Fruit fly (Drosophila melanogaster): ENCODE measurements around the gene Irbp.

Irbp gene

dm6 chr3R:11395541-11395940 is 14.3 kb upstream of the Irbp start:
- TF ChIP-seq ttk (optimal IDR thresholded peaks at IDR 0.05) (no peak), insv (optimal IDR thresholded peaks at IDR 0.05) (no peak)

dm6 chr3R:11402894-11403293 is 7.0 kb upstream of the Irbp start:
- TF ChIP-seq h (optimal IDR thresholded peaks at IDR 0.05): no peak
- no peak for TF ChIP-seq insv (optimal IDR thresholded peaks at IDR 0.05)
- no peak for TF ChIP-seq ttk (optimal IDR thresholded peaks at IDR 0.05)
- TF ChIP-seq psq (optimal IDR thresholded peaks at IDR 0.05): no peak
- no peak for TF ChIP-seq Sin3A (optimal IDR thresholded peaks at IDR 0.05)
- no peak for TF ChIP-seq Myc (optimal IDR thresholded peaks at IDR 0.05)

- TF ChIP-seq Sin3A (optimal IDR thresholded peaks at IDR 0.05): no peak
- no peak for TF ChIP-seq ttk (optimal IDR thresholded peaks at IDR 0.05)
- no peak for TF ChIP-seq Myc (optimal IDR thresholded peaks at IDR 0.05)
- no peak for TF ChIP-seq insv (optimal IDR thresholded peaks at IDR 0.05)
- no peak for TF ChIP-seq psq (optimal IDR thresholded peaks at IDR 0.05)
- no peak for TF ChIP-seq h (optimal IDR thresholded peaks at IDR 0.05)
Observed at dm6 chr3R:11407733-11408134, 2.1 kb upstream of the Irbp start, which contains the start of gene mRpL40. mRpL40 (plus strand) TSS chr3R:11407918.

- TF ChIP-seq ttk (optimal IDR thresholded peaks at IDR 0.05): no peak
Observed at dm6 chr3R:11412371-11412770, 2.5 kb downstream of the Irbp start, which contains the start of gene Ipo9. Ipo9 (plus strand) TSS chr3R:11412522.

- TF ChIP-seq insv (optimal IDR thresholded peaks at IDR 0.05) (no peak), psq (optimal IDR thresholded peaks at IDR 0.05) (no peak), h (optimal IDR thresholded peaks at IDR 0.05) (no peak), Sin3A (optimal IDR thresholded peaks at IDR 0.05) (no peak), ttk (optimal IDR thresholded peaks at IDR 0.05) (no peak), Myc (optimal IDR thresholded peaks at IDR 0.05) (no peak)
Observed at dm6 chr3R:11418568-11418967, 8.7 kb downstream of the Irbp start, which contains the start of the genes bumpel and CG45676. bumpel (minus strand) TSS chr3R:11418668. CG45676 (plus strand) TSS chr3R:11418885.

- TF ChIP-seq insv (optimal IDR thresholded peaks at IDR 0.05) (no peak), psq (optimal IDR thresholded peaks at IDR 0.05) (no peak), h (optimal IDR thresholded peaks at IDR 0.05) (no peak), Sin3A (optimal IDR thresholded peaks at IDR 0.05) (no peak)
Observed at dm6 chr3R:11421643-11422122, 11.8 kb downstream of the Irbp start, which contains the start of the genes ninaG and Sptz. ninaG (minus strand) TSS chr3R:11421693. Sptz (plus strand) TSS chr3R:11422092.

dm6 chr3R:11429814-11430213 is 20.0 kb downstream of the Irbp start, which contains the start of gene Dtd:
Dtd (plus strand) TSS chr3R:11430061.
- no peak for TF ChIP-seq insv (optimal IDR thresholded peaks at IDR 0.05)
- TF ChIP-seq psq (optimal IDR thresholded peaks at IDR 0.05): no peak
- no peak for TF ChIP-seq Sin3A (optimal IDR thresholded peaks at IDR 0.05)
- TF ChIP-seq ttk (optimal IDR thresholded peaks at IDR 0.05): no peak
- no peak for TF ChIP-seq h (optimal IDR thresholded peaks at IDR 0.05)
- TF ChIP-seq Myc (optimal IDR thresholded peaks at IDR 0.05): no peak

dm6 chr3R:11430307-11430706 is 20.5 kb downstream of the Irbp start:
- TF ChIP-seq insv (optimal IDR thresholded peaks at IDR 0.05): no peak
- no peak for TF ChIP-seq psq (optimal IDR thresholded peaks at IDR 0.05)
- TF ChIP-seq Sin3A (optimal IDR thresholded peaks at IDR 0.05): no peak
- no peak for TF ChIP-seq h (optimal IDR thresholded peaks at IDR 0.05)
- no peak for TF ChIP-seq Myc (optimal IDR thresholded peaks at IDR 0.05)
- no peak for TF ChIP-seq ttk (optimal IDR thresholded peaks at IDR 0.05)

dm6 chr3R:11431395-11431977 is 21.6 kb downstream of the Irbp start, which contains the start of the genes RpL24-like and CG5276:
RpL24-like (minus strand) TSS chr3R:11431582.
CG5276 (plus strand) TSS chr3R:11431738.
- TF ChIP-seq Sin3A (optimal IDR thresholded peaks at IDR 0.05) (no peak), Myc (optimal IDR thresholded peaks at IDR 0.05) (no peak), psq (optimal IDR thresholded peaks at IDR 0.05) (no peak), h (optimal IDR thresholded peaks at IDR 0.05) (no peak), ttk (optimal IDR thresholded peaks at IDR 0.05) (no peak), insv (optimal IDR thresholded peaks at IDR 0.05) (no peak)

dm6 chr3R:11435537-11436234 is 25.8 kb downstream of the Irbp start, which contains the start of the genes Exd2 and CG5281:
Exd2 (minus strand) TSS chr3R:11435703.
CG5281 (plus strand) TSS chr3R:11435850.
- no peak for TF ChIP-seq insv (optimal IDR thresholded peaks at IDR 0.05)
- TF ChIP-seq Sin3A (optimal IDR thresholded peaks at IDR 0.05): no peak
- no peak for TF ChIP-seq psq (optimal IDR thresholded peaks at IDR 0.05)
- TF ChIP-seq Myc (optimal IDR thresholded peaks at IDR 0.05): no peak
- no peak for TF ChIP-seq ttk (optimal IDR thresholded peaks at IDR 0.05)
- TF ChIP-seq h (optimal IDR thresholded peaks at IDR 0.05): no peak

- TF ChIP-seq ttk (optimal IDR thresholded peaks at IDR 0.05) (no peak), Sin3A (optimal IDR thresholded peaks at IDR 0.05) (no peak), h (optimal IDR thresholded peaks at IDR 0.05) (no peak), insv (optimal IDR thresholded peaks at IDR 0.05) (no peak), psq (optimal IDR thresholded peaks at IDR 0.05) (no peak), Myc (optimal IDR thresholded peaks at IDR 0.05) (no peak)
Observed at dm6 chr3R:11437528-11437927, 27.7 kb downstream of the Irbp start, which contains the start of gene CG17230. CG17230 (plus strand) TSS chr3R:11437785.

- no peak for TF ChIP-seq ttk (optimal IDR thresholded peaks at IDR 0.05)
- TF ChIP-seq h (optimal IDR thresholded peaks at IDR 0.05): no peak
- TF ChIP-seq Sin3A (optimal IDR thresholded peaks at IDR 0.05): no peak
- TF ChIP-seq psq (optimal IDR thresholded peaks at IDR 0.05): no peak
Observed at dm6 chr3R:11441038-11441437, 31.2 kb downstream of the Irbp start.
